Fruit fly (Drosophila melanogaster) S2 (cell line): ENCODE data around the gene CG31244.

Source experiments
- CG8478 ChIP-seq: fragments of >200 bp; optimal IDR thresholded peaks from 2 replicates; lab custom pipeline; 2018
- CTCF ChIP-seq, 2 experiments: fragments of >200 bp; optimal IDR thresholded peaks; 2 replicates each; lab custom pipeline; 2018

DNA sequence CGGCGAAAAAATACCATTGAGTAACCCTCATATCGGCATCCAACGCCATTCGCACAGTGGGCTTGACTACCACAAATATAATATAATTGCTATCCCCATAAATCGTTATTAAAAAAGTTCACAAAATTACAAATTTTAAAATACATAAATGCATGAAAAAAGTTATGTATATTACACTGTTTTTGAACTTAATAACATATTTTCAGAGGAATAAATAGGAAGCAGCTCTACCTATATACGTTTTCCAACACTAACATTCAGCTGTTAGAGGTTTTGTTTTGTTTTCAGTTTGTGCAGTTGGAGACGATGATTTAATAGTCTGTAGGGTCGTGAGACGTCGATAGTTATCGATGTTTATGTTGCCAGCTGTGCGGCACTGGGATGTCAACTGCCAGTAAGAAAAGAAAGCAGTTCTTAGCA lies 4.7 kb upstream of the CG31244 start, which contains the start of the genes Ino80 and Aptx:
- TF ChIP-seq CG8478 (no peak), CTCF (optimal IDR thresholded peaks at IDR 0.05; lab: Kevin White, UChicago) (no peak)
